Worm (Caenorhabditis elegans) whole organism, L4 larva: ENCODE measurements around the gene acr-10.

ENCODE experiments used
- F44E2.7 ChIP-seq: fragments of 200-800 bp; sonication (Bioruptor generic); IDR thresholded peaks from 2 replicates; pipeline ENCODE4 v2.1.2; 2022; ENCODE audit warnings: missing genetic modification characterization, missing compliant biosample characterization
- F49E8.2 ChIP-seq: sonication (generic microtip); optimal IDR thresholded peaks from 2 replicates; lab custom pipeline; 2016; ENCODE audit warnings: missing compliant biosample characterization, mild to moderate bottlenecking, missing genetic modification characterization, borderline replicate concordance
- ZK546.5 ChIP-seq, 2 experiments: sonication (generic microtip); optimal IDR thresholded peaks; 2 replicates each; lab custom pipeline; 2017; ENCODE audit warnings: missing biosample characterization in 2 of 2, missing genetic modification characterization in 2 of 2
- aha-1 ChIP-seq: fragments of 150-350 bp; peaks from one replicate; lab custom pipeline; 2014; ENCODE audit warnings: missing biosample characterization, missing genetic modification characterization
- arid-1 ChIP-seq: fragments of 200-800 bp; sonication (Bioruptor generic); conservative IDR thresholded peaks from 2 replicates; pipeline ENCODE4 v1.3.6; 2022; ENCODE audit warnings: missing genetic modification reagents, missing genetic modification characterization, missing compliant biosample characterization
- ceh-20 ChIP-seq: fragments of 200-800 bp; sonication (Bioruptor generic); IDR thresholded peaks from 2 replicates; pipeline ENCODE4 v1.3.6; 2022; ENCODE audit warnings: missing genetic modification reagents, missing genetic modification characterization, missing compliant biosample characterization
- ceh-32 ChIP-seq: sonication (generic microtip); optimal IDR thresholded peaks from 2 replicates; lab custom pipeline; 2016; ENCODE audit warnings: mild to moderate bottlenecking, missing genetic modification characterization, missing compliant biosample characterization; ENCODE audit not compliant: poor library complexity
- ceh-82 ChIP-seq: sonication (generic microtip); optimal IDR thresholded peaks from 2 replicates; lab custom pipeline; 2017; ENCODE audit warnings: missing biosample characterization, missing genetic modification characterization
- daf-12 ChIP-seq: fragments of 150-350 bp; optimal IDR thresholded peaks from 2 replicates; lab custom pipeline; 2014; ENCODE audit warnings: missing biosample characterization, missing genetic modification reagents, missing genetic modification characterization
- daf-16 ChIP-seq, 3 experiments: sonication (generic microtip); optimal IDR thresholded peaks; 2 replicates each; lab custom pipeline; 2016 to 2017; ENCODE audit warnings: missing genetic modification characterization in 3 of 3, missing genetic modification reagents in 3 of 3, mild to moderate bottlenecking in 2 of 3, missing compliant biosample characterization in 2 of 3, missing biosample characterization in 1 of 3, moderate library complexity in 1 of 3
- daf-8 ChIP-seq: fragments of 200-800 bp; sonication (Bioruptor generic); IDR thresholded peaks from 2 replicates; pipeline ENCODE4 v1.3.6; 2022; ENCODE audit warnings: missing genetic modification characterization, missing compliant biosample characterization
- dpl-1 ChIP-seq: fragments of 150-350 bp; optimal IDR thresholded peaks from 2 replicates; lab custom pipeline; 2014; ENCODE audit warnings: missing biosample characterization, missing genetic modification reagents, missing genetic modification characterization
- duxl-1 ChIP-seq: sonication (generic microtip); optimal IDR thresholded peaks from 2 replicates; lab custom pipeline; 2016; ENCODE audit warnings: mild to moderate bottlenecking, missing genetic modification characterization, moderate library complexity, missing compliant biosample characterization; ENCODE audit not compliant: poor library complexity
- hif-1 ChIP-seq, 2 experiments: sonication (generic microtip); optimal IDR thresholded peaks; 2 replicates each; lab custom pipeline; 2016 to 2017; ENCODE audit warnings: missing compliant biosample characterization in 2 of 2, missing genetic modification characterization in 2 of 2, missing genetic modification reagents in 2 of 2, missing genotype in 2 of 2, mild to moderate bottlenecking in 1 of 2
- hlh-30 ChIP-seq: sonication (generic microtip); optimal IDR thresholded peaks from 2 replicates; lab custom pipeline; 2017; ENCODE audit warnings: antibody characterized with exemption, mild to moderate bottlenecking, missing genetic modification characterization, missing compliant biosample characterization; ENCODE audit not compliant: insufficient read depth
- lin-1 ChIP-seq: fragments of 200-800 bp; sonication (Bioruptor generic); IDR thresholded peaks from 2 replicates; pipeline ENCODE4 v1.3.6; 2022; ENCODE audit warnings: missing genetic modification reagents, missing genetic modification characterization, missing compliant biosample characterization
- lin-13 ChIP-seq: fragments of 150-350 bp; optimal IDR thresholded peaks from 2 replicates; lab custom pipeline; 2014; ENCODE audit warnings: missing biosample characterization, missing genetic modification reagents, missing genetic modification characterization
- lin-39 ChIP-seq: fragments of 150-350 bp; optimal IDR thresholded peaks from 2 replicates; lab custom pipeline; 2014; ENCODE audit warnings: missing biosample characterization, missing genetic modification reagents, missing genetic modification characterization
- lir-3 ChIP-seq: sonication (generic microtip); optimal IDR thresholded peaks from 2 replicates; lab custom pipeline; 2016; ENCODE audit warnings: mild to moderate bottlenecking, missing genetic modification characterization, missing compliant biosample characterization
- madf-5 ChIP-seq, 2 experiments: fragments of 200-800 bp; sonication (Bioruptor generic); IDR thresholded peaks; 2 replicates each; pipeline ENCODE4 v1.3.6; 2022; ENCODE audit warnings: missing compliant biosample characterization in 2 of 2, missing genetic modification characterization in 2 of 2
- mxl-3 ChIP-seq: fragments of 200-800 bp; sonication (Bioruptor generic); optimal IDR thresholded peaks from 2 replicates; lab custom pipeline; 2018; ENCODE audit warnings: mild to moderate bottlenecking, missing genetic modification characterization, missing compliant biosample characterization
- nhr-11 ChIP-seq: fragments of 150-350 bp; optimal IDR thresholded peaks from 2 replicates; lab custom pipeline; 2014; ENCODE audit warnings: missing biosample characterization, missing genetic modification characterization
- nhr-6 ChIP-seq: fragments of 150-350 bp; optimal IDR thresholded peaks from 2 replicates; lab custom pipeline; 2014; ENCODE audit warnings: missing biosample characterization, missing genetic modification characterization
- nhr-76 ChIP-seq: fragments of 150-350 bp; optimal IDR thresholded peaks from 2 replicates; lab custom pipeline; 2014; ENCODE audit warnings: missing biosample characterization, missing genetic modification characterization
- nhr-77 ChIP-seq: fragments of 150-350 bp; optimal IDR thresholded peaks from 2 replicates; lab custom pipeline; 2014; ENCODE audit warnings: missing biosample characterization, missing genetic modification characterization
- pha-4 ChIP-seq, 2 experiments: fragments of 150-350 bp in 1 of 2; fragments of 200-800 bp in 1 of 2; sonication (Bioruptor generic) in 1 of 2; IDR thresholded peaks in 1 of 2; optimal IDR thresholded peaks in 1 of 2; 2 replicates each; pipeline versions ENCODE4 v1.3.6 to Lab custom; 2014 to 2022; ENCODE audit warnings: missing genetic modification characterization in 2 of 2, missing genetic modification reagents in 2 of 2, missing biosample characterization in 1 of 2, missing compliant biosample characterization in 1 of 2
- skn-1 ChIP-seq: fragments of 150-350 bp; optimal IDR thresholded peaks from 2 replicates; lab custom pipeline; 2014; ENCODE audit warnings: missing biosample characterization, missing genetic modification characterization
- spr-1 ChIP-seq: sonication (generic microtip); optimal IDR thresholded peaks from 2 replicates; lab custom pipeline; 2016; ENCODE audit warnings: mild to moderate bottlenecking, missing genetic modification characterization, missing compliant biosample characterization
- tag-97 ChIP-seq: fragments of 200-800 bp; sonication (Bioruptor generic); IDR thresholded peaks from 2 replicates; pipeline ENCODE4 v1.3.6; 2022; ENCODE audit warnings: missing genetic modification characterization, missing compliant biosample characterization
- unc-62 ChIP-seq, 3 experiments: fragments of 150-350 bp in 1 of 3; sonication (generic microtip); optimal IDR thresholded peaks in 2 of 3; peaks in 1 of 3; 1 replicate in 1 of 3; 2 replicates in 2 of 3; lab custom pipeline; 2014 to 2017; ENCODE audit warnings: missing biosample characterization in 3 of 3, missing genetic modification characterization in 3 of 3, missing genetic modification reagents in 3 of 3, missing genotype in 1 of 3
- vab-7 ChIP-seq: fragments of 200-800 bp; sonication (Bioruptor generic); IDR thresholded peaks from 2 replicates; pipeline ENCODE4 v1.3.6; 2022; ENCODE audit warnings: missing genetic modification reagents, missing genetic modification characterization, missing compliant biosample characterization
- zag-1 ChIP-seq: fragments of 150-350 bp; optimal IDR thresholded peaks from 2 replicates; lab custom pipeline; 2014; ENCODE audit warnings: missing biosample characterization, missing genetic modification characterization
- zip-2 ChIP-seq: fragments of 150-350 bp; optimal IDR thresholded peaks from 2 replicates; lab custom pipeline; 2014; ENCODE audit warnings: missing biosample characterization, missing genetic modification characterization
- ztf-11 ChIP-seq: fragments of 150-350 bp; optimal IDR thresholded peaks from 2 replicates; lab custom pipeline; 2014; ENCODE audit warnings: missing biosample characterization, missing genetic modification characterization
- ztf-7 ChIP-seq: fragments of 150-350 bp; optimal IDR thresholded peaks from 2 replicates; lab custom pipeline; 2014; ENCODE audit warnings: missing biosample characterization, missing genetic modification characterization

acr-10 gene

DNA sequence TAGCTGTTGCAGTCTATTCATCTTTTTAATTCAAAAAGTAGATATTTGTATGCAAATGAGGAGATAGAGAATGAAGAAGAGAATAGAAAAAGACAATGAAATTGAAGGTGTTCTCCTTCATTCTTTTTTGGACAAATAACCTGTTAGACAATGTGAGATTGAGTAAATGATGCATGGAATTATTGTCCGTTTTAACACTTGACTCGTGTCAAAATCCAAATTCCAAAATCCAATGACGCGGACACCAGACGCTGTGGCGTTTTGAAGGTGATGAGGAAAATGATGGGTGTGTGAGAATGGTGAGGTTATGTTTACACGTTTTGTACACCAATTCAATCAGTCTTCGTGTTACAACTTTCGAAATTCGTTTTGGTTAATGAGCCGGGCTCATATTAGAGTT is 42.9 kb upstream of the acr-10 start:
- TF ChIP-seq aha-1 (tag; lab: Kevin White, UChicago) (peak; percentile 56), nhr-76 (tag; lab: Kevin White, UChicago) (no peak), ceh-32 (no peak), unc-62 (GFP tag; optimal IDR thresholded peaks at IDR 0.05 in 1 of 2; lab: Kevin White, UChicago) (peak in 1 of 2 experiments; percentile 53), unc-62 (tag; optimal IDR thresholded peaks at IDR 0.05; lab: Kevin White, UChicago) (no peak)

DNA sequence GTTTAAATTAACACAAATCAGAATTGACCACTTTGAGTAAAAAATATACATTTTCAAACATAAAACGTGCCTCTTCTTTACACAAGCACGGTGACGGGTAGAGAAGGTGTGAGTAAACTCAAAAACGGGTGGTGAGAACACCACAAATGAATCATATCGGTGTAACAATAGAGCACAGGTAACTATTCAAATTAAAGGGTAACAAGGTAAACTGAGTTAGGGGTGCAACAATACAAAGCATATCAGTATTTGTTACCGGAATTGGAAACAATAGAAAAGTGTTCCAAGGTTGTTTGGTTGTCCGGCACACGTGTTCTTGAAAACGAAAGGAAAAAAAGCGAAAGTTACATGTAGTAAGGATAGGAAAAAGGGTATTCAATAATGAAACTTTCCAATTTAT is 39.7 kb upstream of the acr-10 start:
- TF ChIP-seq tag-97 (GFP tag; lab: Robert Waterston, UW) (no peak), ztf-11 (tag; lab: Kevin White, UChicago) (no peak), nhr-6 (tag; lab: Kevin White, UChicago) (peak; percentile 51), vab-7 (GFP tag; lab: Robert Waterston, UW) (no peak), ztf-7 (no peak), F44E2.7 (GFP tag; lab: Robert Waterston, UW) (no peak)

DNA sequence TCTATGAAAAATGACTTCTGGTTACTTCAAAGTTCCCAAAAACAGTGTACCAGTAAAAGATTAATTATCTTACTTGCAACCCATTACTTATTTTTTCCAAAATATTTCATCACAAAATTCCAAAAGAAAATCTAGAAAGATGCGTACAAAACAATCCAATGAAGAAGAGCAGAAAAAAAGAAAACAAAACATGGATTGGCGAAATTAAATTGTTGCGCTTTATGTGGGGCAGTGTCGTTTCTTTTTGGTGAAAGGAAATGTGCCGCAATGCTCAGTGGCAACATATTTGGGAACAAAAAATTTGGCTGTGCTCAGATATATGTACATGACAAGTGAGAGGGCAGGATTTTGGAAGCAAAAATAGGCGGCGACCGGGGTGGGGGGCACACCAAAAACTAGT is 33.5 kb upstream of the acr-10 start:
- TF ChIP-seq ceh-20 (GFP tag; lab: Robert Waterston, UW) (no peak), zip-2 (tag; lab: Kevin White, UChicago) (no peak), F49E8.2 (no peak)

DNA sequence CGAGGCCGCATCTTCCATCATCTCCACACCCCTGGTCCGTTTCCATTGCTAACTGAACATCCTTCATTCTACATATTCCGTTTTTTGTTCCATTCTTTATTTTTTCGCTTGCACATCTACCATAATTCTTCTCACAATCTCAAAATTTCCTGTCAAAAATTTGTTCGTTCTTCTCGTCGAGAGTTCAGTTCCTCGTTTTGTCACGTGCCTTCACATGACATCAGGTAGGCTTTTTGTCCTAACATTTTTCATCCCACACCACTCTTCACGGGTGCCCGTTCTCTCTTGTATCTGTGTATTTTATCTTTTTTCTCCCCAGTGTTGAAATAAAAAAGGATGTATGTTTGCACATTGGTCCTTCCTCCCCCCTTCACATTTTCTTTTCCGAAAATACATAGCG is 31.6 kb upstream of the acr-10 start:
- TF ChIP-seq ceh-82 (tag; lab: Kevin White, UChicago) (no peak), nhr-11 (tag; lab: Kevin White, UChicago) (peak; percentile 23), unc-62 (GFP tag; optimal IDR thresholded peaks at IDR 0.05 in 1 of 2; lab: Kevin White, UChicago) (no peak), unc-62 (tag; optimal IDR thresholded peaks at IDR 0.05; lab: Kevin White, UChicago) (no peak), dpl-1 (GFP tag; lab: Kevin White, UChicago) (no peak), nhr-77 (tag; lab: Kevin White, UChicago) (no peak), lin-13 (GFP tag; lab: Kevin White, UChicago) (no peak), hlh-30 (tag; lab: Kevin White, UChicago) (peak; percentile 53), daf-12 (tag; lab: Kevin White, UChicago) (no peak), tag-97 (GFP tag; lab: Robert Waterston, UW) (no peak), hif-1 (tag; optimal IDR thresholded peaks at IDR 0.05; lab: Kevin White, UChicago) (no peak), zag-1 (tag; lab: Kevin White, UChicago) (no peak), lir-3 (tag; lab: Kevin White, UChicago) (no peak), lin-39 (no peak), lin-1 (GFP tag; lab: Robert Waterston, UW) (no peak), madf-5 (GFP tag; IDR thresholded peaks at IDR 0.05; lab: Robert Waterston, UW) (no peak), ZK546.5 (tag; optimal IDR thresholded peaks at IDR 0.05; lab: Kevin White, UChicago) (no peak), spr-1 (tag; lab: Kevin White, UChicago) (no peak), daf-16 (GFP tag; optimal IDR thresholded peaks at IDR 0.05; lab: Kevin White, UChicago) (no peak), daf-16 (tag; optimal IDR thresholded peaks at IDR 0.05; lab: Kevin White, UChicago) (no peak), arid-1 (GFP tag; lab: Robert Waterston, UW) (no peak), ztf-7 (no peak), duxl-1 (no peak), pha-4 (GFP tag; IDR thresholded peaks at IDR 0.05; lab: Robert Waterston, UW) (no peak), pha-4 (tag; optimal IDR thresholded peaks at IDR 0.05; lab: Kevin White, UChicago) (peak; percentile 3), mxl-3 (GFP tag; lab: Kevin White, UChicago) (no peak), aha-1 (tag; lab: Kevin White, UChicago) (peak; percentile 12), skn-1 (tag; lab: Kevin White, UChicago) (no peak), daf-8 (GFP tag; lab: Robert Waterston, UW) (no peak)
